Worm (Caenorhabditis elegans): Measurements from ENCODE around the gene srh-74.
A peak's percentile ranks its signal among the peaks of the same experiment; 100 is the strongest.

Gene srh-74

ce11 chrV:11048678-11049077, at the start of gene srh-74:
Gene srh-74 (minus strand): TSS chrV:11048778.
- TF ChIP-seq sea-2 (GFP tag; optimal IDR thresholded peaks at IDR 0.05), result no peak
- no peak for TF ChIP-seq lin-15B (tag; optimal IDR thresholded peaks at IDR 0.05)
- no peak for TF ChIP-seq aly-2 (tag; optimal IDR thresholded peaks at IDR 0.05)
- no peak for TF ChIP-seq ztf-11 (tag; optimal IDR thresholded peaks at IDR 0.05)
- no peak for TF ChIP-seq unc-62 (GFP tag; optimal IDR thresholded peaks at IDR 0.05)
- no peak for TF ChIP-seq ceh-16 (tag; optimal IDR thresholded peaks at IDR 0.05)
- TF ChIP-seq nhr-76 (tag; optimal IDR thresholded peaks at IDR 0.05), result no peak

ce11 chrV:11095873-11096272, 47.3 kb upstream of the srh-74 start, which contains the start of gene Y42A5A.3:
Gene Y42A5A.3 (minus strand): TSS chrV:11095973.
- no peak for TF ChIP-seq zag-1 (tag; optimal IDR thresholded peaks at IDR 0.05)
- no peak for TF ChIP-seq tbx-2 (tag; optimal IDR thresholded peaks at IDR 0.05)
- TF ChIP-seq pqm-1 (tag; optimal IDR thresholded peaks at IDR 0.05), result no peak
- no peak for TF ChIP-seq skn-1 (tag; optimal IDR thresholded peaks at IDR 0.05)
- TF ChIP-seq R02D3.7 (tag; optimal IDR thresholded peaks at IDR 0.05), result no peak
- TF ChIP-seq fkh-2 (tag; optimal IDR thresholded peaks at IDR 0.05), result no peak
- no peak for TF ChIP-seq ceh-9 (tag; optimal IDR thresholded peaks at IDR 0.05)
- no peak for TF ChIP-seq egl-27 (tag; optimal IDR thresholded peaks at IDR 0.05)
- TF ChIP-seq fkh-10 (GFP tag; optimal IDR thresholded peaks at IDR 0.05), result no peak
- TF ChIP-seq mml-1 (tag; optimal IDR thresholded peaks at IDR 0.05), result no peak
- TF ChIP-seq nhr-67 (tag; optimal IDR thresholded peaks at IDR 0.05), result no peak
- no peak for TF ChIP-seq ceh-28 (tag; optimal IDR thresholded peaks at IDR 0.05)
- no peak for TF ChIP-seq lin-15B (tag; optimal IDR thresholded peaks at IDR 0.05)

ce11 chrV:11094698-11095097, 46.1 kb upstream of the srh-74 start:
- TF ChIP-seq nhr-76 (tag; optimal IDR thresholded peaks at IDR 0.05) (no peak), nhr-23 (tag; optimal IDR thresholded peaks at IDR 0.05) (peak; percentile 2), jun-1 (tag; optimal IDR thresholded peaks at IDR 0.05) (peak; percentile 25), eor-1 (tag; optimal IDR thresholded peaks at IDR 0.05) (no peak), egl-27 (tag; optimal IDR thresholded peaks at IDR 0.05) (no peak), fkh-10 (GFP tag; optimal IDR thresholded peaks at IDR 0.05) (no peak), aly-2 (tag; optimal IDR thresholded peaks at IDR 0.05) (no peak), elt-1 (tag; optimal IDR thresholded peaks at IDR 0.05) (peak; percentile 35)

DNA sequence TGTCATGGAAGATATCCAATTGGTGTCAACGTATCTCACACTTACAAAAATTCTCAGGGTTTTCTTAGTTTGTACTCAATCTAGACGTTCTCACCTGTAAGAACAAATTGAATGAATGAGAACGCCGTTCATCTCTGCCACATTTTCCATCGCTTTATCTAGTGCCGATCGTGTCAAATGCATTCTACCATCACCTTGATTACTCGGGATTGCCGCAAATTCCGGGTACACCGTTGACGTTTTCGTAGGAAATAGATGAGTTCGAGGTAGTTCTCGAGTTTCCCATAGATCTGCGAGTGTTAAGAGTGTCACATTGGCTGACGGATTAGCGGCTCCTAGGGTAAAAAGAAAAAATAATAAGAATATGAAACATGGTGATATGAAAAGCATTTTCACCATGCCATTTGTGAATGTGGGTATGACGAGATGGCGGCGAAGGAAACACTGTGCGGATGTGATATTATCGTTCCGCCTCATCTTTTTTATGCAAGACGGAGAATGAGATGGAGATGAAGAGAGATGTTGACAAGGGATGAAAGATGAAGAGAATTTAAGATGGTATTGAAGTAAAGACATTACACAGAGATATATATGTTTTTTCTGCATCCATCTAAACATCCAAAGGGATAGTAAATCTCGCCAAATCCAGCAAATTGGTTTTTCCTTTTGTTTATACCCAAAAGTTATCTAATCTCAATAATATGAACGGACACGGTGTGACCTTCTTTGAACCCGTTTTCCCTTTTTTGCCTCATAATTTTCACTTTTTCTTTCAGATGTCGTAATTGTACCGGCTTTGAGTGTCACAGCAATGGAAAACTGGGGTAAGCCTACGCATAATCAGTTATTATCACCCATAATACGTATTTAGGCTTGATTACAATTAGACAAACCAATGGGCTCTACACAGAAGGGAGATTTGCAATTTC, 44.8 kb upstream of the srh-74 start, which contains the start of gene lact-8:
Gene lact-8 (minus strand): TSS at position 445 of the 929 bp plus-strand sequence.
- TF ChIP-seq nhr-25 (tag; optimal IDR thresholded peaks at IDR 0.05), result peak; percentile 13
- TF ChIP-seq ceh-16 (tag; optimal IDR thresholded peaks at IDR 0.05), result no peak
- peak; percentile 65 for TF ChIP-seq elt-1 (tag; optimal IDR thresholded peaks at IDR 0.05)

ce11 chrV:11087519-11087998, 39.0 kb upstream of the srh-74 start, which contains the start of gene Y42A5A.1:
Gene Y42A5A.1 (plus strand): TSS chrV:11087948.
- TF ChIP-seq aly-2 (tag; optimal IDR thresholded peaks at IDR 0.05) (no peak), nhr-25 (tag; optimal IDR thresholded peaks at IDR 0.05) (peak; percentile 3)

- no peak for TF ChIP-seq zag-1 (tag; optimal IDR thresholded peaks at IDR 0.05)
- TF ChIP-seq ztf-4 (tag; optimal IDR thresholded peaks at IDR 0.05), result no peak
- no peak for TF ChIP-seq nhr-23 (tag; optimal IDR thresholded peaks at IDR 0.05)
- no peak for TF ChIP-seq ceh-9 (tag; optimal IDR thresholded peaks at IDR 0.05)
- TF ChIP-seq lin-39 (tag; optimal IDR thresholded peaks at IDR 0.05), result no peak
- peak; percentile 35 for TF ChIP-seq pqm-1 (tag; optimal IDR thresholded peaks at IDR 0.05)
- no peak for TF ChIP-seq ztf-11 (tag; optimal IDR thresholded peaks at IDR 0.05)
- TF ChIP-seq elt-2 (tag; optimal IDR thresholded peaks at IDR 0.05), result peak; percentile 85
Observed at ce11 chrV:11087119-11087518, 38.5 kb upstream of the srh-74 start.

ce11 chrV:11083691-11084090, 35.1 kb upstream of the srh-74 start:
- TF ChIP-seq skn-1 (tag; optimal IDR thresholded peaks at IDR 0.05), result no peak
- TF ChIP-seq lin-39 (tag; optimal IDR thresholded peaks at IDR 0.05), result peak; percentile 71
- TF ChIP-seq nfya-1 (tag; optimal IDR thresholded peaks at IDR 0.05; ENCODE audit: insufficient read depth), result peak; percentile 73
- peak; percentile 21 for TF ChIP-seq hmg-11 (tag; optimal IDR thresholded peaks at IDR 0.05)
- no peak for TF ChIP-seq nhr-11 (tag; optimal IDR thresholded peaks at IDR 0.05)
- peak; percentile 57 for TF ChIP-seq mdl-1 (tag; optimal IDR thresholded peaks at IDR 0.05)
